Fruit fly (Drosophila melanogaster) whole organism, embryonic: ENCODE data around the gene Trm7-32.
A peak's percentile ranks its signal among the peaks of the same experiment; 100 is the strongest.

Experiments
- ATbp ChIP-seq: fragments of 200-800 bp; sonication (Bioruptor generic); optimal IDR thresholded peaks from 2 replicates; lab custom pipeline; 2017; ENCODE audit warnings: missing biosample characterization, mild to moderate bottlenecking, missing genetic modification characterization, missing genetic modification reagents
- CG10654 ChIP-seq: fragments of 200-800 bp; sonication (Bioruptor generic); optimal IDR thresholded peaks from 2 replicates; lab custom pipeline; 2016; ENCODE audit warnings: missing biosample characterization, missing genetic modification characterization
- CG11247 ChIP-seq: fragments of 200-800 bp; sonication (Bioruptor generic); IDR thresholded peaks from 2 replicates; pipeline ENCODE4 v1.3.6; 2022; ENCODE audit warnings: missing biosample characterization, missing genetic modification characterization
- CG12299 ChIP-seq: fragments of 200-800 bp; sonication (Bioruptor generic); optimal IDR thresholded peaks from 2 replicates; lab custom pipeline; 2018; ENCODE audit warnings: missing biosample characterization, mild to moderate bottlenecking, missing genetic modification characterization
- CG12942 ChIP-seq: fragments of 200-800 bp; sonication (Bioruptor generic); optimal IDR thresholded peaks from 3 replicates; lab custom pipeline; 2016; ENCODE audit warnings: missing biosample characterization, missing genetic modification characterization
- CG13123 ChIP-seq: fragments of 200-800 bp; sonication (Bioruptor generic); optimal IDR thresholded peaks from 2 replicates; lab custom pipeline; 2016; ENCODE audit warnings: missing biosample characterization, missing genetic modification characterization
- CG14014 ChIP-seq: fragments of 200-800 bp; sonication (Bioruptor generic); IDR thresholded peaks from 2 replicates; pipeline ENCODE4 v1.3.6; 2022; ENCODE audit warnings: missing biosample characterization, missing genetic modification characterization
- CG15011 ChIP-seq: fragments of 200-800 bp; sonication (Bioruptor generic); optimal IDR thresholded peaks from 3 replicates; lab custom pipeline; 2018; ENCODE audit warnings: missing biosample characterization, mild to moderate bottlenecking, missing genetic modification characterization
- CG15073 ChIP-seq: fragments of 200-800 bp; sonication (Bioruptor generic); optimal IDR thresholded peaks from 2 replicates; lab custom pipeline; 2016; ENCODE audit warnings: missing biosample characterization, missing genetic modification characterization
- CG15696 ChIP-seq: fragments of 200-800 bp; sonication (Bioruptor generic); optimal IDR thresholded peaks from 2 replicates; lab custom pipeline; 2019; ENCODE audit warnings: missing biosample characterization, mild to moderate bottlenecking, missing genetic modification characterization, moderate library complexity
- CG17829 ChIP-seq: fragments of 200-800 bp; optimal IDR thresholded peaks from 2 replicates; lab custom pipeline; 2019; ENCODE audit warnings: missing biosample characterization, mild to moderate bottlenecking, missing genetic modification characterization, moderate library complexity
- CG18011 ChIP-seq: fragments of 200-800 bp; sonication (Bioruptor generic); optimal IDR thresholded peaks from 2 replicates; lab custom pipeline; 2017; ENCODE audit warnings: missing biosample characterization, missing genetic modification characterization, mild to moderate bottlenecking, moderate library complexity, missing genotype
- CG18619 ChIP-seq: fragments of 200-800 bp; sonication (Bioruptor generic); optimal IDR thresholded peaks from 3 replicates; lab custom pipeline; 2017; ENCODE audit warnings: missing biosample characterization, mild to moderate bottlenecking, missing genetic modification characterization
- CG2116 ChIP-seq: fragments of 200-800 bp; sonication (Bioruptor generic); optimal IDR thresholded peaks from 3 replicates; lab custom pipeline; 2018; ENCODE audit warnings: missing biosample characterization, mild to moderate bottlenecking, missing genetic modification characterization
- CG2202 ChIP-seq: fragments of 200-800 bp; sonication (Bioruptor generic); optimal IDR thresholded peaks from 2 replicates; lab custom pipeline; 2018; ENCODE audit warnings: missing biosample characterization, mild to moderate bottlenecking, missing genetic modification characterization
- CG2875 ChIP-seq: fragments of 200-800 bp; sonication (Bioruptor generic); optimal IDR thresholded peaks from 2 replicates; lab custom pipeline; 2017; ENCODE audit warnings: missing biosample characterization, mild to moderate bottlenecking, missing genetic modification characterization, missing genetic modification reagents
- CG2889 ChIP-seq: fragments of 200-800 bp; sonication (Bioruptor generic); IDR thresholded peaks from 3 replicates; pipeline ENCODE4 v1.3.6; 2022; ENCODE audit warnings: missing biosample characterization, missing genetic modification characterization
- CG3281 ChIP-seq: fragments of 200-800 bp; sonication (Bioruptor generic); optimal IDR thresholded peaks from 3 replicates; lab custom pipeline; 2017; ENCODE audit warnings: missing biosample characterization, mild to moderate bottlenecking, missing genetic modification characterization
- CG5245 ChIP-seq: fragments of 200-800 bp; sonication (Bioruptor generic); optimal IDR thresholded peaks from 3 replicates; lab custom pipeline; 2016; ENCODE audit warnings: missing biosample characterization, missing genetic modification characterization
- CG6272 ChIP-seq: fragments of 200-800 bp; sonication (Bioruptor generic); IDR thresholded peaks from 2 replicates; pipeline ENCODE4 v1.3.6; 2022; ENCODE audit warnings: missing biosample characterization, missing genetic modification characterization
- CG7745 ChIP-seq: fragments of 200-800 bp; sonication (Bioruptor generic); optimal IDR thresholded peaks from 2 replicates; lab custom pipeline; 2018; ENCODE audit warnings: missing biosample characterization, mild to moderate bottlenecking, missing genetic modification characterization, moderate library complexity
- CG7928 ChIP-seq: fragments of 200-800 bp; sonication (Bioruptor generic); optimal IDR thresholded peaks from 2 replicates; lab custom pipeline; 2017; ENCODE audit warnings: missing biosample characterization, mild to moderate bottlenecking, missing genetic modification characterization
- CG7987 ChIP-seq: fragments of 200-800 bp; sonication (Bioruptor generic); optimal IDR thresholded peaks from 2 replicates; lab custom pipeline; 2018; ENCODE audit warnings: missing biosample characterization, mild to moderate bottlenecking, missing genetic modification characterization, moderate library complexity
- CG9609 ChIP-seq: fragments of 200-800 bp; sonication (Bioruptor generic); optimal IDR thresholded peaks from 3 replicates; lab custom pipeline; 2016; ENCODE audit warnings: missing biosample characterization, missing genetic modification characterization
- CG9932 ChIP-seq: fragments of 200-800 bp; sonication (Bioruptor generic); IDR thresholded peaks from 2 replicates; pipeline ENCODE4 v1.3.6; 2022; ENCODE audit warnings: missing biosample characterization, missing genetic modification characterization
- Dad ChIP-seq: fragments of 200-800 bp; sonication (Bioruptor generic); optimal IDR thresholded peaks from 3 replicates; lab custom pipeline; 2016; ENCODE audit warnings: missing biosample characterization, missing genetic modification characterization
- Dip3 ChIP-seq: fragments of 200-800 bp; sonication (Bioruptor generic); optimal IDR thresholded peaks from 3 replicates; lab custom pipeline; 2016; ENCODE audit warnings: missing biosample characterization, missing genetic modification characterization
- GATAe ChIP-seq: fragments of 200-800 bp; sonication (Bioruptor generic); conservative IDR thresholded peaks from 2 replicates; pipeline ENCODE4 v1.3.6; 2022; ENCODE audit warnings: missing biosample characterization, missing genetic modification characterization
- Hsf ChIP-seq: fragments of 200-800 bp; sonication (Bioruptor generic); optimal IDR thresholded peaks from 3 replicates; lab custom pipeline; 2016; ENCODE audit warnings: missing biosample characterization, missing genetic modification characterization
- Kr ChIP-seq: fragments of 200-800 bp; sonication (Bioruptor generic); optimal IDR thresholded peaks from 2 replicates; lab custom pipeline; 2017; ENCODE audit warnings: missing biosample characterization, mild to moderate bottlenecking, missing genetic modification characterization
- Lim3 ChIP-seq: fragments of 200-800 bp; sonication (Bioruptor generic); IDR thresholded peaks from 2 replicates; pipeline ENCODE4 v1.3.6; 2022; ENCODE audit warnings: missing biosample characterization, missing genetic modification characterization
- Mrtf ChIP-seq: fragments of 200-800 bp; sonication (Bioruptor generic); IDR thresholded peaks from 3 replicates; pipeline ENCODE4 v1.3.6; 2022; ENCODE audit warnings: missing biosample characterization, missing genetic modification characterization
- NfI ChIP-seq: fragments of 200-800 bp; sonication (Bioruptor generic); optimal IDR thresholded peaks from 3 replicates; lab custom pipeline; 2018; ENCODE audit warnings: missing biosample characterization, mild to moderate bottlenecking, missing genetic modification characterization, moderate library complexity
- Poxn ChIP-seq: fragments of 200-800 bp; sonication (Bioruptor generic); IDR thresholded peaks from 2 replicates; pipeline ENCODE4 v1.3.6; 2022; ENCODE audit warnings: missing biosample characterization, missing genetic modification characterization
- Sry-δ ChIP-seq: fragments of 200-800 bp; sonication (Bioruptor generic); optimal IDR thresholded peaks from 2 replicates; lab custom pipeline; 2016; ENCODE audit warnings: missing biosample characterization, missing genetic modification characterization
- Tbp ChIP-seq: fragments of >200 bp; optimal IDR thresholded peaks from 2 replicates; lab custom pipeline; 2018; ENCODE audit warnings: missing biosample characterization, missing genetic modification characterization
- Usf ChIP-seq: fragments of 200-800 bp; sonication (Bioruptor generic); optimal IDR thresholded peaks from 2 replicates; lab custom pipeline; 2017; ENCODE audit warnings: missing genotype, missing biosample characterization, missing genetic modification characterization
- ab ChIP-seq: fragments of 200-800 bp; sonication (Bioruptor generic); optimal IDR thresholded peaks from 2 replicates; lab custom pipeline; 2016; ENCODE audit warnings: missing biosample characterization, missing genetic modification characterization
- bigmax ChIP-seq: fragments of 200-800 bp; sonication (Bioruptor generic); optimal IDR thresholded peaks from 2 replicates; lab custom pipeline; 2018; ENCODE audit warnings: missing biosample characterization, mild to moderate bottlenecking, missing genetic modification characterization
- btn ChIP-seq: fragments of 200-800 bp; sonication (Bioruptor generic); optimal IDR thresholded peaks from 2 replicates; lab custom pipeline; 2016; ENCODE audit warnings: missing biosample characterization, missing genetic modification characterization
- lov ChIP-seq, 2 experiments: fragments of 200-800 bp in 1 of 2; fragments of >200 bp in 1 of 2; sonication (Bioruptor generic) in 1 of 2; IDR thresholded peaks in 1 of 2; optimal IDR thresholded peaks in 1 of 2; 2 replicates in 1 of 2; 3 replicates in 1 of 2; pipeline versions ENCODE4 v1.3.6 to Lab custom; 2017 to 2022; ENCODE audit warnings: missing biosample characterization in 1 of 2, missing genetic modification characterization in 1 of 2
- nmo ChIP-seq: fragments of 200-800 bp; sonication (Bioruptor generic); optimal IDR thresholded peaks from 2 replicates; lab custom pipeline; 2018; ENCODE audit warnings: missing biosample characterization, mild to moderate bottlenecking, missing genetic modification characterization, moderate library complexity
- org-1 ChIP-seq: fragments of 200-800 bp; sonication (Bioruptor generic); optimal IDR thresholded peaks from 2 replicates; lab custom pipeline; 2017; ENCODE audit warnings: missing biosample characterization, missing genetic modification characterization
- pho ChIP-seq: fragments of 200-800 bp; sonication (Bioruptor generic); optimal IDR thresholded peaks from 2 replicates; lab custom pipeline; 2016; ENCODE audit warnings: missing biosample characterization, missing genetic modification characterization
- prd ChIP-seq, 3 experiments: fragments of >200 bp in 2 of 3; fragments of 200-800 bp in 1 of 3; sonication (Bioruptor generic) in 1 of 3; optimal IDR thresholded peaks in 2 of 3; IDR thresholded peaks in 1 of 3; 2 replicates in 2 of 3; 3 replicates in 1 of 3; pipeline versions ENCODE4 v1.3.6 to Lab custom; 2017 to 2022; ENCODE audit warnings: missing biosample characterization in 1 of 3, missing genetic modification characterization in 1 of 3
- psq ChIP-seq: fragments of 200-800 bp; sonication (Bioruptor generic); optimal IDR thresholded peaks from 2 replicates; lab custom pipeline; 2017; ENCODE audit warnings: missing biosample characterization, missing genetic modification characterization
- scrt ChIP-seq: fragments of 200-800 bp; sonication (Bioruptor generic); optimal IDR thresholded peaks from 2 replicates; lab custom pipeline; 2018; ENCODE audit warnings: missing biosample characterization, mild to moderate bottlenecking, missing genetic modification characterization, moderate library complexity
- tx ChIP-seq: fragments of 200-800 bp; sonication (Bioruptor generic); optimal IDR thresholded peaks from 2 replicates; lab custom pipeline; 2016; ENCODE audit warnings: missing biosample characterization, missing genetic modification characterization
- vfl ChIP-seq: fragments of 200-800 bp; sonication (Bioruptor generic); optimal IDR thresholded peaks from 2 replicates; lab custom pipeline; 2016; ENCODE audit warnings: missing biosample characterization, missing genetic modification characterization
- zen ChIP-seq: fragments of 200-800 bp; sonication (Bioruptor generic); optimal IDR thresholded peaks from 3 replicates; lab custom pipeline; 2018; ENCODE audit warnings: missing biosample characterization, mild to moderate bottlenecking, missing genetic modification characterization, moderate library complexity

The Trm7-32 gene

DNA sequence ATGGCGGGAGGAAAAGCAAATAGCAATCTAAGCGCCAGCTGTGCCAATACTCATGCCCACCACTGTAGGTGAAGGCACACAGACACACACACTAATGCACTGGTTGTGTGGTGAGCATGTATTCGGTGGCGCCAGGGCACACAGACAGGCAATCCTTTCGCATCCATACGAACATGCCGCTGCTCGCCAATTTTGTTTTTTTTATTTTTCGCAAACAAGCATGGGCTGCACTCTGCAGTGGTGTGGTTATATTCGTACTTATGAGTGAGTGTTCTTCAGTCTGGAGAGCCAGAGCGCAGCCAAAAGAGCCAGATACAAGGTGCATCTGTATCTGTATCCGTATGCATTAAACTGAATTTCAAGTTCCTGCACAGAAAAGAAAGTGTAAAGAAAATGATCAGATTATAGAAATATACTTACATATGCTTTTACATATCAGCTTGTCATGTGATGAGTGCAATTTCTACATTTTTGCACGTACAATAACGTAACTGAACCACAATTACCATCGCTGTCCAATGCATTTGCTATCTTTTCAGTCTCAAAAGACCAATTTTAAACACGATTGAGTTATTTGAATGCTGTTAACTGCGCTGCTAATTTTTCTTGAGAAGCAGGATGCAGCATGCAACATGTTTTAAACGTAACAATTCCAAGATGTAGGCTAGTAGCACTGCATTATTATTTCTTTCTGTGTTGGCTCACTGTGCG is 18.8 kb downstream of the Trm7-32 start (continued):
- TF ChIP-seq CG2116 (GFP tag; lab: Kevin White, UChicago) (no peak), CG9932 (GFP tag; lab: Robert Waterston, UW) (no peak), org-1 (GFP tag; lab: Kevin White, UChicago) (peak; percentile 7), Mrtf (GFP tag; lab: Robert Waterston, UW) (no peak), CG15011 (no peak), CG2875 (GFP tag; lab: Kevin White, UChicago) (peak; percentile 47), psq (GFP tag; lab: Kevin White, UChicago) (no peak), CG15073 (GFP tag; lab: Kevin White, UChicago) (peak; percentile 93), CG11247 (no peak), CG18011 (GFP tag; lab: Kevin White, UChicago) (no peak), zen (tag; lab: Kevin White, UChicago) (no peak), Hsf (GFP tag; lab: Kevin White, UChicago) (no peak), prd (optimal IDR thresholded peaks at IDR 0.05; lab: Kevin White, UChicago) (no peak), prd (GFP tag; IDR thresholded peaks at IDR 0.05; lab: Robert Waterston, UW) (no peak), CG2202 (tag; lab: Kevin White, UChicago) (no peak), CG10654 (no peak), NfI (GFP tag; lab: Kevin White, UChicago) (no peak), lov (optimal IDR thresholded peaks at IDR 0.05; lab: Kevin White, UChicago) (no peak), lov (GFP tag; IDR thresholded peaks at IDR 0.05; lab: Robert Waterston, UW) (no peak), vfl (GFP tag; lab: Kevin White, UChicago) (no peak), CG7928 (no peak), CG17829 (no peak), CG5245 (no peak), Dip3 (no peak), Usf (no peak), bigmax (no peak), ab (GFP tag; lab: Kevin White, UChicago) (no peak), Tbp (GFP tag; lab: Kevin White, UChicago) (no peak), Dad (GFP tag; lab: Kevin White, UChicago) (no peak), pho (GFP tag; lab: Kevin White, UChicago) (no peak), btn (GFP tag; lab: Kevin White, UChicago) (no peak), CG9609 (no peak), CG6272 (GFP tag; lab: Robert Waterston, UW) (no peak), CG3281 (GFP tag; lab: Kevin White, UChicago) (no peak), CG7987 (GFP tag; lab: Kevin White, UChicago) (no peak), ATbp (GFP tag; lab: Kevin White, UChicago) (peak; percentile 52), nmo (GFP tag; lab: Kevin White, UChicago) (peak; percentile 52), CG13123 (GFP tag; lab: Kevin White, UChicago) (no peak), Lim3 (GFP tag; lab: Robert Waterston, UW) (no peak), CG14014 (GFP tag; lab: Robert Waterston, UW) (no peak), CG2889 (GFP tag; lab: Robert Waterston, UW) (no peak), tx (GFP tag; lab: Kevin White, UChicago) (no peak), GATAe (no peak), CG18619 (GFP tag; lab: Kevin White, UChicago) (no peak), Kr (GFP tag; lab: Kevin White, UChicago) (no peak), CG12942 (GFP tag; lab: Kevin White, UChicago) (no peak), CG15696 (tag; lab: Kevin White, UChicago) (no peak), scrt (GFP tag; lab: Kevin White, UChicago) (no peak), CG12299 (tag; lab: Kevin White, UChicago) (no peak), Poxn (no peak), CG7745 (no peak), Sry-δ (GFP tag; lab: Kevin White, UChicago) (no peak)
